Fruit fly (Drosophila melanogaster) whole organism, embryonic: Measurements from ENCODE around the gene SMC5.

Experiments
- CG11696 ChIP-seq: fragments of 200-800 bp; sonication (Bioruptor generic); IDR thresholded peaks from 2 replicates; pipeline ENCODE4 v1.3.6; 2022; ENCODE audit warnings: missing biosample characterization, missing genetic modification characterization
- CG11723 ChIP-seq: fragments of 200-800 bp; sonication (Bioruptor generic); optimal IDR thresholded peaks from 2 replicates; lab custom pipeline; 2017; ENCODE audit warnings: missing biosample characterization, mild to moderate bottlenecking, missing genetic modification characterization
- CG12219 ChIP-seq: fragments of 200-800 bp; sonication (Bioruptor generic); optimal IDR thresholded peaks from 3 replicates; lab custom pipeline; 2018; ENCODE audit warnings: missing biosample characterization, mild to moderate bottlenecking, missing genetic modification characterization
- CG12942 ChIP-seq: fragments of 200-800 bp; sonication (Bioruptor generic); optimal IDR thresholded peaks from 3 replicates; lab custom pipeline; 2016; ENCODE audit warnings: missing biosample characterization, missing genetic modification characterization
- CG13894 ChIP-seq: fragments of 200-800 bp; sonication (Bioruptor generic); optimal IDR thresholded peaks from 3 replicates; lab custom pipeline; 2018; ENCODE audit warnings: missing biosample characterization, mild to moderate bottlenecking, missing genetic modification characterization, moderate library complexity
- CG15601 ChIP-seq: fragments of 200-800 bp; sonication (Bioruptor generic); optimal IDR thresholded peaks from 3 replicates; lab custom pipeline; 2019; ENCODE audit warnings: missing biosample characterization, mild to moderate bottlenecking, missing genetic modification characterization, moderate library complexity
- CG15696 ChIP-seq: fragments of 200-800 bp; sonication (Bioruptor generic); optimal IDR thresholded peaks from 2 replicates; lab custom pipeline; 2019; ENCODE audit warnings: missing biosample characterization, mild to moderate bottlenecking, missing genetic modification characterization, moderate library complexity
- CG16813 ChIP-seq: fragments of 200-800 bp; sonication (Bioruptor generic); IDR thresholded peaks from 3 replicates; pipeline ENCODE4 v1.3.6; 2022; ENCODE audit warnings: missing biosample characterization, missing genetic modification characterization; ENCODE audit not compliant: partially characterized antibody
- CG17361 ChIP-seq: fragments of 200-800 bp; sonication (Bioruptor generic); IDR thresholded peaks from 3 replicates; pipeline ENCODE4 v1.3.6; 2022; ENCODE audit warnings: missing biosample characterization, missing genetic modification characterization
- CG17385 ChIP-seq: fragments of 200-800 bp; sonication (Bioruptor generic); optimal IDR thresholded peaks from 3 replicates; lab custom pipeline; 2018; ENCODE audit warnings: missing biosample characterization, mild to moderate bottlenecking, missing genetic modification characterization
- CG30431 ChIP-seq: fragments of 200-800 bp; sonication (Bioruptor generic); optimal IDR thresholded peaks from 2 replicates; lab custom pipeline; 2017; ENCODE audit warnings: missing biosample characterization, missing genetic modification characterization
- CG3847 ChIP-seq: fragments of 200-800 bp; sonication (Bioruptor generic); IDR thresholded peaks from 2 replicates; pipeline ENCODE4 v1.3.6; 2022; ENCODE audit warnings: missing biosample characterization, missing genetic modification characterization
- CG3995 ChIP-seq: fragments of 200-800 bp; sonication (Bioruptor generic); optimal IDR thresholded peaks from 3 replicates; lab custom pipeline; 2016; ENCODE audit warnings: missing biosample characterization, missing genetic modification characterization
- CG6654 ChIP-seq: fragments of 200-800 bp; sonication (Bioruptor generic); optimal IDR thresholded peaks from 2 replicates; lab custom pipeline; 2017; ENCODE audit warnings: missing biosample characterization, mild to moderate bottlenecking, missing genetic modification characterization
- CG8359 ChIP-seq: fragments of 200-800 bp; sonication (Bioruptor generic); optimal IDR thresholded peaks from 2 replicates; lab custom pipeline; 2017; ENCODE audit warnings: missing biosample characterization, mild to moderate bottlenecking, missing genetic modification characterization, borderline replicate concordance
- D ChIP-seq, 2 experiments: fragments of 200-800 bp in 1 of 2; fragments of >200 bp in 1 of 2; sonication (Bioruptor generic) in 1 of 2; optimal IDR thresholded peaks; 2 replicates in 1 of 2; 3 replicates in 1 of 2; lab custom pipeline; 2017; ENCODE audit warnings: mild to moderate bottlenecking in 1 of 2, missing biosample characterization in 1 of 2, missing genetic modification characterization in 1 of 2, missing genetic modification reagents in 1 of 2
- E2f2 ChIP-seq: fragments of 200-800 bp; sonication (Bioruptor generic); IDR thresholded peaks from 2 replicates; pipeline ENCODE4 v1.3.6; 2022; ENCODE audit warnings: missing biosample characterization, missing genetic modification characterization
- Fer2 ChIP-seq: fragments of 200-800 bp; sonication (Bioruptor generic); optimal IDR thresholded peaks from 2 replicates; lab custom pipeline; 2018; ENCODE audit warnings: missing biosample characterization, mild to moderate bottlenecking, missing genetic modification characterization, moderate library complexity
- Gug ChIP-seq: fragments of 200-800 bp; sonication (Bioruptor generic); IDR thresholded peaks from 4 replicates; pipeline ENCODE4 v1.3.6; 2022; ENCODE audit warnings: missing biosample characterization, missing genetic modification characterization
- Hey ChIP-seq: fragments of 200-800 bp; sonication (Bioruptor generic); optimal IDR thresholded peaks from 3 replicates; lab custom pipeline; 2018; ENCODE audit warnings: missing biosample characterization, mild to moderate bottlenecking, missing genetic modification characterization
- Hr3 ChIP-seq: fragments of 200-800 bp; sonication (Bioruptor generic); optimal IDR thresholded peaks from 3 replicates; lab custom pipeline; 2016; ENCODE audit warnings: missing biosample characterization, missing genetic modification characterization
- Lhr ChIP-seq: fragments of 200-800 bp; sonication (Bioruptor generic); optimal IDR thresholded peaks from 3 replicates; lab custom pipeline; 2017; ENCODE audit warnings: mild to moderate bottlenecking, missing biosample characterization, missing genetic modification reagents, missing genetic modification characterization
- MBD-R2 ChIP-seq: fragments of 200-800 bp; sonication (Bioruptor generic); IDR thresholded peaks from 2 replicates; pipeline ENCODE4 v1.3.6; 2022; ENCODE audit warnings: missing biosample characterization, missing genetic modification characterization
- Opbp ChIP-seq: fragments of 200-800 bp; sonication (Bioruptor generic); IDR thresholded peaks from 3 replicates; pipeline ENCODE4 v1.3.6; 2022; ENCODE audit warnings: missing biosample characterization, missing genetic modification characterization; ENCODE audit not compliant: partially characterized antibody
- Sox102F ChIP-seq: fragments of 200-800 bp; sonication (Bioruptor generic); optimal IDR thresholded peaks from 2 replicates; lab custom pipeline; 2018; ENCODE audit warnings: missing biosample characterization, mild to moderate bottlenecking, missing genetic modification characterization, moderate library complexity
- cato ChIP-seq: fragments of 200-800 bp; sonication (Bioruptor generic); optimal IDR thresholded peaks from 2 replicates; lab custom pipeline; 2016; ENCODE audit warnings: missing biosample characterization, missing genetic modification characterization, borderline replicate concordance
- chn ChIP-seq: fragments of 200-800 bp; sonication (Bioruptor generic); optimal IDR thresholded peaks from 2 replicates; lab custom pipeline; 2016; ENCODE audit warnings: missing biosample characterization, missing genetic modification characterization
- dan ChIP-seq: fragments of 200-800 bp; sonication (Bioruptor generic); IDR thresholded peaks from 2 replicates; pipeline ENCODE4 v1.3.6; 2022; ENCODE audit warnings: missing biosample characterization, missing genetic modification characterization
- dimm ChIP-seq: fragments of 200-800 bp; sonication (Bioruptor generic); IDR thresholded peaks from 2 replicates; pipeline ENCODE4 v1.3.6; 2022; ENCODE audit warnings: missing biosample characterization, missing genetic modification characterization
- exex ChIP-seq: fragments of 200-800 bp; sonication (Bioruptor generic); optimal IDR thresholded peaks from 4 replicates; lab custom pipeline; 2018; ENCODE audit warnings: missing biosample characterization, mild to moderate bottlenecking, missing genetic modification characterization, moderate library complexity
- eyg ChIP-seq: fragments of 200-800 bp; sonication (Bioruptor generic); optimal IDR thresholded peaks from 3 replicates; lab custom pipeline; 2016; ENCODE audit warnings: missing biosample characterization, missing genetic modification characterization
- fd64A ChIP-seq: fragments of 200-800 bp; sonication (Bioruptor generic); optimal IDR thresholded peaks from 3 replicates; lab custom pipeline; 2018; ENCODE audit warnings: missing biosample characterization, mild to moderate bottlenecking, missing genetic modification characterization
- ftz-f1 ChIP-seq: fragments of 200-800 bp; sonication (Bioruptor generic); optimal IDR thresholded peaks from 2 replicates; lab custom pipeline; 2016; ENCODE audit warnings: missing biosample characterization, missing genetic modification characterization
- gcm2 ChIP-seq: fragments of 200-800 bp; sonication (Bioruptor generic); optimal IDR thresholded peaks from 2 replicates; lab custom pipeline; 2016; ENCODE audit warnings: missing biosample characterization, missing genetic modification characterization
- grn ChIP-seq: fragments of 200-800 bp; sonication (Bioruptor generic); optimal IDR thresholded peaks from 3 replicates; lab custom pipeline; 2017; ENCODE audit warnings: missing biosample characterization, missing genetic modification characterization
- hbn ChIP-seq: fragments of 200-800 bp; sonication (Bioruptor generic); IDR thresholded peaks from 2 replicates; pipeline ENCODE4 v1.3.6; 2022; ENCODE audit warnings: missing biosample characterization, missing genetic modification characterization; ENCODE audit not compliant: partially characterized antibody
- insv ChIP-seq, 2 experiments: fragments of 200-800 bp; sonication (Bioruptor generic); optimal IDR thresholded peaks; 3 replicates each; lab custom pipeline; 2016 to 2018; ENCODE audit warnings: missing biosample characterization in 2 of 2, missing genetic modification characterization in 2 of 2
- jigr1 ChIP-seq: fragments of 200-800 bp; sonication (Bioruptor generic); IDR thresholded peaks from 3 replicates; pipeline ENCODE4 v1.3.6; 2022; ENCODE audit warnings: missing biosample characterization, missing genetic modification characterization
- jumu ChIP-seq: fragments of 200-800 bp; sonication (Bioruptor generic); optimal IDR thresholded peaks from 3 replicates; lab custom pipeline; 2016; ENCODE audit warnings: missing biosample characterization, missing genetic modification characterization
- luna ChIP-seq: fragments of 200-800 bp; sonication (Bioruptor generic); optimal IDR thresholded peaks from 2 replicates; lab custom pipeline; 2016; ENCODE audit warnings: missing biosample characterization, missing genetic modification characterization
- nmo ChIP-seq: fragments of 200-800 bp; sonication (Bioruptor generic); optimal IDR thresholded peaks from 2 replicates; lab custom pipeline; 2018; ENCODE audit warnings: missing biosample characterization, mild to moderate bottlenecking, missing genetic modification characterization, moderate library complexity
- odd ChIP-seq: fragments of 200-800 bp; sonication (Bioruptor generic); optimal IDR thresholded peaks from 2 replicates; lab custom pipeline; 2017; ENCODE audit warnings: missing biosample characterization, mild to moderate bottlenecking, missing genetic modification characterization
- p53 ChIP-seq: fragments of 200-800 bp; sonication (Bioruptor generic); optimal IDR thresholded peaks from 2 replicates; lab custom pipeline; 2016; ENCODE audit warnings: missing biosample characterization, missing genetic modification characterization
- pum ChIP-seq: fragments of 200-800 bp; sonication (Bioruptor generic); optimal IDR thresholded peaks from 2 replicates; lab custom pipeline; 2016; ENCODE audit warnings: missing biosample characterization, missing genetic modification characterization
- repo ChIP-seq: fragments of 200-800 bp; sonication (Bioruptor generic); optimal IDR thresholded peaks from 2 replicates; lab custom pipeline; 2016; ENCODE audit warnings: missing biosample characterization, missing genetic modification characterization
- tap ChIP-seq: fragments of 200-800 bp; optimal IDR thresholded peaks from 3 replicates; lab custom pipeline; 2019; ENCODE audit warnings: missing biosample characterization, mild to moderate bottlenecking, missing genetic modification characterization, moderate library complexity
- tna ChIP-seq: fragments of 200-800 bp; sonication (Bioruptor generic); IDR thresholded peaks from 2 replicates; pipeline ENCODE4 v1.3.6; 2022; ENCODE audit warnings: missing biosample characterization, missing genetic modification characterization; ENCODE audit not compliant: partially characterized antibody

The SMC5 gene

DNA sequence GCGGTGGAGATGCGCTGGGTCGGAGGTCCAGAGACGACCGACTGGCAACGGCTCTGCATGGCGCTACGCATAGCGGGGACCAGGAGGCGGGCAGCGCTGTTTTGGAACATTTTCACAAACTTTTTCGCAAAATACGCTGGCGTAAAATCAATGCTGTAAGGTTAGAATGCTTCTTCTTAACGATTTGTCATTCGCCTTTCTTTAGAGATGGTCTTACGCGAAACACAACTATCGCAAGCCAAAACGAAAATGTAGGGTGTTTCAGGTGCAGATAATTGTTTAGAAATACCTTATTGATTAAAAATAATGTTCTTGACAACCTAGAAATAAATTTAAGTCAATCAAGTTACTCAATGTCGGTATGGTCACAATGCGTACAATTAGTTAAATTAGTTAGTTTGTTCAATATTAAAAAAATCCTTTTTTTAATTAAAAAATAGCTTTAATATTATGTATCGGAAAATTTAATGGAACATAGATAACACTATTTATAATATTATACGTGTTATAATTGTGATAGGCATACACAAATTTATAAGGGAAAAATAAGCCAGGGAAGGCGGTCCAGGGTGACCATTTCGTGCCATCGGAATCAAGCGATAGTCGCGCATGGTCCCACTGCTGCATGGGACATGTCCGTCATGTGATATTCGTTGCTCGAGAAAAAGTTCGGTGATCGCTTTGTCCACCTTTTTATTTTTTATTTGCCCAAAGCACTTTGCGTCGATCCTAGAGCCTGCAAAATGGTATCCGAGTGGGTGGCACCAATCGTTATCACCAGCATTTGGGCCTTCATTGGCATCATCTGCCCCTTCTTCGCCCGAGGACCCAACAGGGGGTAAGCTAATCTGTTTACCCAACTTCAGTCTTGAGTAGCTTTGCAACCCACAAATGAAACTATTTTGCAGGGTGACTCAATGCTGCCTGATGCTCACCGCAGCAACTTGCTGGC is 29.5 kb upstream of the SMC5 start, which contains the start of the genes COX8 and VhaM9.7-b (continued):
- TF ChIP-seq exex (tag; lab: Kevin White, UChicago) (no peak), chn (peak; percentile 55), Gug (peak; percentile 58; the same call in 2 of the 4 replicates), eyg (GFP tag; lab: Kevin White, UChicago) (peak; percentile 20), Opbp (GFP tag; lab: Robert Waterston, UW) (peak; percentile 60), repo (GFP tag; lab: Kevin White, UChicago) (peak; percentile 1), MBD-R2 (GFP tag; lab: Robert Waterston, UW) (peak; percentile 76), tap (no peak), pum (GFP tag; lab: Kevin White, UChicago) (peak; percentile 62), CG3995 (GFP tag; lab: Kevin White, UChicago) (peak; percentile 55), grn (GFP tag; lab: Kevin White, UChicago) (no peak), CG15696 (peak; percentile 43), jumu (GFP tag; lab: Kevin White, UChicago) (peak; percentile 44), CG17385 (peak; percentile 97), CG11723 (GFP tag; lab: Kevin White, UChicago) (no peak), CG17361 (no peak; the same call in none of the 3 replicates), CG12942 (GFP tag; lab: Kevin White, UChicago) (peak; percentile 34), gcm2 (no peak), Lhr (GFP tag; lab: Kevin White, UChicago) (peak; percentile 61), insv (GFP tag; optimal IDR thresholded peaks at IDR 0.05; lab: Kevin White, UChicago) (no peak), CG3847 (peak; percentile 49; the same call in 1 of the 2 replicates), jigr1 (GFP tag; lab: Robert Waterston, UW) (peak; percentile 34; the same call in 1 of the 3 replicates), dimm (GFP tag; lab: Robert Waterston, UW) (no peak), D (optimal IDR thresholded peaks at IDR 0.05; lab: Kevin White, UChicago) (no peak), D (GFP tag; optimal IDR thresholded peaks at IDR 0.05; lab: Kevin White, UChicago) (no peak), E2f2 (GFP tag; lab: Robert Waterston, UW) (0 out of 2 replicates have a peak, but pooled peaks have one; percentile 30), Sox102F (GFP tag; lab: Kevin White, UChicago) (no peak), CG8359 (no peak), CG11696 (GFP tag; lab: Robert Waterston, UW) (no peak), ftz-f1 (GFP tag; lab: Kevin White, UChicago) (no peak), Fer2 (tag; lab: Kevin White, UChicago) (no peak), CG30431 (GFP tag; lab: Kevin White, UChicago) (no peak), CG12219 (GFP tag; lab: Kevin White, UChicago) (no peak), fd64A (GFP tag; lab: Kevin White, UChicago) (no peak), cato (GFP tag; lab: Kevin White, UChicago) (no peak), luna (GFP tag; lab: Kevin White, UChicago) (peak; percentile 1), CG13894 (no peak), CG6654 (GFP tag; lab: Kevin White, UChicago) (no peak), hbn (GFP tag; lab: Robert Waterston, UW) (peak; percentile 53), Hey (tag; lab: Kevin White, UChicago) (no peak), p53 (GFP tag; lab: Kevin White, UChicago) (no peak), odd (GFP tag; lab: Kevin White, UChicago) (no peak), CG15601 (tag; lab: Kevin White, UChicago) (no peak), CG16813 (GFP tag; lab: Robert Waterston, UW) (peak; percentile 80), Hr3 (peak; percentile 60), dan (GFP tag; lab: Robert Waterston, UW) (no peak), nmo (GFP tag; lab: Kevin White, UChicago) (peak; percentile 78), tna (GFP tag; lab: Robert Waterston, UW) (0 out of 2 replicates have a peak, but pooled peaks have one; percentile 28)
